Worm (Caenorhabditis elegans) whole organism, young adult: Measurements from ENCODE around the gene ccdc-149.

ENCODE experiments used
- F33H1.4 ChIP-seq: fragments of 200-800 bp; sonication (Bioruptor generic); IDR thresholded peaks from 2 replicates; pipeline ENCODE4 v1.3.6; 2022; ENCODE audit warnings: missing genetic modification reagents, missing genetic modification characterization, missing compliant biosample characterization
- F37B4.10 ChIP-seq: fragments of 200-800 bp; sonication (Bioruptor generic); IDR thresholded peaks from 2 replicates; pipeline ENCODE4 v1.3.6; 2022; ENCODE audit warnings: missing genetic modification characterization, missing compliant biosample characterization
- Y95B8A.8 ChIP-seq: fragments of 200-800 bp; sonication (Bioruptor generic); IDR thresholded peaks from 2 replicates; pipeline ENCODE4 v1.3.6; 2022; ENCODE audit warnings: missing genetic modification reagents, missing genetic modification characterization, missing compliant biosample characterization
- mel-28 ChIP-seq: sonication (generic microtip); optimal IDR thresholded peaks from 2 replicates; lab custom pipeline; 2016; ENCODE audit warnings: borderline replicate concordance, mild to moderate bottlenecking, missing genetic modification characterization, missing compliant biosample characterization

- TF ChIP-seq F33H1.4 (GFP tag; lab: Robert Waterston, UW) = no peak
- TF ChIP-seq mel-28 (tag; lab: Kevin White, UChicago) = no peak
- no peak for TF ChIP-seq F37B4.10 (GFP tag; lab: Robert Waterston, UW)
- TF ChIP-seq Y95B8A.8 (GFP tag; lab: Robert Waterston, UW) = no peak
Measured at ce11 chrX:11462112-11462511, 49.1 kb downstream of the ccdc-149 start.
